Fruit fly (Drosophila melanogaster) Kc167 (cell line): ENCODE data around the gene CG17237.

Source experiments
- Sin3A ChIP-seq: fragments of >200 bp; optimal IDR thresholded peaks from 2 replicates; lab custom pipeline; 2018; ENCODE audit warnings: missing external identifiers
- h ChIP-seq: fragments of >200 bp; optimal IDR thresholded peaks from 3 replicates; lab custom pipeline; 2018; ENCODE audit warnings: missing external identifiers
- insv ChIP-seq: fragments of >200 bp; optimal IDR thresholded peaks from 3 replicates; lab custom pipeline; 2018; ENCODE audit warnings: missing external identifiers
- psq ChIP-seq: fragments of >200 bp; optimal IDR thresholded peaks from 2 replicates; lab custom pipeline; 2017; ENCODE audit warnings: missing external identifiers

DNA sequence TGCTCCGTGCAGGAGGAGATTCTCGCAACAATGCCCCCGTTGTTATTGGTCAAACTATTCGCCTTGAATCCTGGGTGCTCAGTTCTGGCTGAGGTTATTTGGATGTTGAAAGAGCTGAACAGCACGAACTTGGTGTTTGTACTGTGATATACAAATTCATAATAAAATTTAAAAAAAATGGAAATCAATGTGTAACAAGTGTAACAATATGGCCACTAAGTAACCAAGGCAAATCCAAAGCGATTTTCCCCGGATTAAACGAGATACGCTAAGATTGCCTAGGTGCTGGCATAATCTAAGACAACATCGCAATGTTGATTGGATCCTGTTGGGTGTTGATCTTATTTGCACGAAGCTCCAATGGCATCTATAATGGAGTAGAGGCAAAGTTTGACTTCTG, 4.4 kb downstream of the CG17237 start, which contains the start of gene CG4271:
- TF ChIP-seq psq (lab: Kevin White, UChicago) (no peak), h (lab: Kevin White, UChicago) (no peak), Sin3A (lab: Kevin White, UChicago) (no peak), insv (no peak)
